Fruit fly (Drosophila melanogaster): ENCODE measurements around the gene Ten-a.

Gene Ten-a

dm6 chrX:12225325-12225972 lies 182.0 kb downstream of the Ten-a start (continued):
- TF ChIP-seq CG1603 (tag; optimal IDR thresholded peaks at IDR 0.05) (peak; percentile 0), dmrt99B (tag; optimal IDR thresholded peaks at IDR 0.05) (peak; percentile 72), gem (tag; optimal IDR thresholded peaks at IDR 0.05) (peak; percentile 80), Lhr (GFP tag; optimal IDR thresholded peaks at IDR 0.05) (peak; percentile 20), twi (tag; optimal IDR thresholded peaks at IDR 0.05) (peak; percentile 44), gsb-n (tag; optimal IDR thresholded peaks at IDR 0.05) (peak; percentile 62), CG15269 (tag; optimal IDR thresholded peaks at IDR 0.05) (peak; percentile 45), CG1529 (GFP tag; optimal IDR thresholded peaks at IDR 0.05) (peak; percentile 3), Sox102F (GFP tag; optimal IDR thresholded peaks at IDR 0.05) (peak; percentile 74), az2 (GFP tag; optimal IDR thresholded peaks at IDR 0.05) (peak; percentile 34), CG2202 (tag; optimal IDR thresholded peaks at IDR 0.05) (peak; percentile 33), abd-A (tag; optimal IDR thresholded peaks at IDR 0.05) (peak; percentile 16), bab2 (GFP tag; optimal IDR thresholded peaks at IDR 0.05) (no peak), sd (tag; optimal IDR thresholded peaks at IDR 0.05) (peak; percentile 77), usp (GFP tag; optimal IDR thresholded peaks at IDR 0.05) (no peak), Ptx1 (GFP tag; IDR thresholded peaks at IDR 0.05) (0 out of 2 replicates have a peak, but pooled peaks have one; percentile 32), Hsf (GFP tag; optimal IDR thresholded peaks at IDR 0.05) (no peak), tgo (GFP tag; IDR thresholded peaks at IDR 0.05) (0 out of 3 replicates have a peak, but pooled peaks have one; percentile 15), CG8388 (GFP tag; optimal IDR thresholded peaks at IDR 0.05) (peak; percentile 70), Lpt (GFP tag; optimal IDR thresholded peaks at IDR 0.05) (no peak), Awh (GFP tag; IDR thresholded peaks at IDR 0.05) (peak; percentile 42; the same call in 1 of the 2 replicates), Bgb (GFP tag; IDR thresholded peaks at IDR 0.05; ENCODE audit: partially characterized antibody) (no peak), trem (tag; optimal IDR thresholded peaks at IDR 0.05) (peak; percentile 44), CG4424 (GFP tag; optimal IDR thresholded peaks at IDR 0.05) (peak; percentile 28), mam (GFP tag; optimal IDR thresholded peaks at IDR 0.05) (no peak), CG10209 (GFP tag; optimal IDR thresholded peaks at IDR 0.05) (peak; percentile 35), CG11723 (GFP tag; optimal IDR thresholded peaks at IDR 0.05) (peak; percentile 5), CG12769 (tag; optimal IDR thresholded peaks at IDR 0.05) (peak; percentile 71), Eip74EF (GFP tag; optimal IDR thresholded peaks at IDR 0.05) (peak in 1 of 2 experiments; percentile 63), Jarid2 (GFP tag; optimal IDR thresholded peaks at IDR 0.05) (no peak), CG32772 (GFP tag; IDR thresholded peaks at IDR 0.05) (0 out of 2 replicates have a peak, but pooled peaks have one; percentile 16), CG9437 (GFP tag; optimal IDR thresholded peaks at IDR 0.05) (peak; percentile 33), HLH3B (GFP tag; IDR thresholded peaks at IDR 0.05) (peak; percentile 48; the same call in 1 of the 2 replicates), CG2678 (tag; optimal IDR thresholded peaks at IDR 0.05) (peak; percentile 74), sc (optimal IDR thresholded peaks at IDR 0.05) (no peak), sc (GFP tag; optimal IDR thresholded peaks at IDR 0.05) (peak; percentile 38), crp (GFP tag; optimal IDR thresholded peaks at IDR 0.05) (no peak), phol (tag; optimal IDR thresholded peaks at IDR 0.05) (peak; percentile 82), CG10267 (tag; optimal IDR thresholded peaks at IDR 0.05) (peak; percentile 65), Sox100B (GFP tag; optimal IDR thresholded peaks at IDR 0.05) (peak; percentile 79), Nf-YA (GFP tag; IDR thresholded peaks at IDR 0.05) (0 out of 2 replicates have a peak, but pooled peaks have one; percentile 26), CG6254 (GFP tag; optimal IDR thresholded peaks at IDR 0.05) (peak; percentile 40), CG2129 (GFP tag; IDR thresholded peaks at IDR 0.05; ENCODE audit: partially characterized antibody) (no peak), fd102C (GFP tag; optimal IDR thresholded peaks at IDR 0.05) (no peak), grn (GFP tag; optimal IDR thresholded peaks at IDR 0.05) (no peak), sr (GFP tag; IDR thresholded peaks at IDR 0.05) (peak; percentile 86), h (optimal IDR thresholded peaks at IDR 0.05) (no peak), ATbp (GFP tag; optimal IDR thresholded peaks at IDR 0.05) (peak; percentile 57), unpg (GFP tag; optimal IDR thresholded peaks at IDR 0.05) (peak; percentile 56)
